Worm (Caenorhabditis elegans) whole organism, young adult: ENCODE data around the gene T28F12.1.

Experiments
- B0336.3 ChIP-seq: fragments of 200-800 bp; sonication (Bioruptor generic); IDR thresholded peaks from 2 replicates; pipeline ENCODE4 v1.3.6; 2022; ENCODE audit warnings: missing genetic modification characterization, missing compliant biosample characterization
- C06A6.2 ChIP-seq: fragments of 200-800 bp; sonication (Bioruptor generic); conservative IDR thresholded peaks from 2 replicates; pipeline ENCODE4 v1.3.6; 2022; ENCODE audit warnings: missing genetic modification characterization, missing compliant biosample characterization
- F23B12.7 ChIP-seq: sonication (generic microtip); optimal IDR thresholded peaks from 2 replicates; lab custom pipeline; 2017; ENCODE audit warnings: missing genetic modification characterization, mild to moderate bottlenecking, missing compliant biosample characterization, antibody characterized with exemption, moderate library complexity; ENCODE audit not compliant: insufficient read depth
- F37B4.10 ChIP-seq: fragments of 200-800 bp; sonication (Bioruptor generic); IDR thresholded peaks from 2 replicates; pipeline ENCODE4 v1.3.6; 2022; ENCODE audit warnings: missing genetic modification characterization, missing compliant biosample characterization
- F39B2.1 ChIP-seq: fragments of 200-800 bp; sonication (Bioruptor generic); IDR thresholded peaks from 2 replicates; pipeline ENCODE4 v1.3.6; 2022; ENCODE audit warnings: missing genetic modification reagents, missing genetic modification characterization, missing compliant biosample characterization
- F57A8.1 ChIP-seq: fragments of 200-800 bp; sonication (Bioruptor generic); optimal IDR thresholded peaks from 2 replicates; lab custom pipeline; 2018; ENCODE audit warnings: mild to moderate bottlenecking, missing genetic modification characterization, moderate library complexity, missing compliant biosample characterization
- F57C9.4 ChIP-seq: sonication (generic microtip); optimal IDR thresholded peaks from 2 replicates; lab custom pipeline; 2017; ENCODE audit warnings: mild to moderate bottlenecking, missing genetic modification characterization, missing compliant biosample characterization
- K12H6.12 ChIP-seq: fragments of 200-800 bp; sonication (Bioruptor generic); optimal IDR thresholded peaks from 2 replicates; lab custom pipeline; 2018; ENCODE audit warnings: mild to moderate bottlenecking, missing genetic modification characterization, missing compliant biosample characterization
- ZK185.1 ChIP-seq: sonication (generic microtip); optimal IDR thresholded peaks from 2 replicates; lab custom pipeline; 2016; ENCODE audit warnings: mild to moderate bottlenecking, missing genetic modification characterization, missing compliant biosample characterization; ENCODE audit not compliant: poor library complexity, severe bottlenecking
- ama-1 ChIP-seq, 3 experiments: fragments of 150-350 bp in 1 of 3; sonication (generic microtip) in 2 of 3; optimal IDR thresholded peaks; 2 replicates each; lab custom pipeline; 2014 to 2018; ENCODE audit warnings: missing biosample characterization in 2 of 3, missing genetic modification characterization in 2 of 3, missing genetic modification reagents in 2 of 3
- athp-1 ChIP-seq: sonication (generic microtip); optimal IDR thresholded peaks from 2 replicates; lab custom pipeline; 2017; ENCODE audit warnings: mild to moderate bottlenecking, missing genetic modification characterization, missing compliant biosample characterization
- attf-6 ChIP-seq: fragments of 200-800 bp; sonication (Bioruptor generic); IDR thresholded peaks from 2 replicates; pipeline ENCODE4 v1.3.6; 2022; ENCODE audit warnings: missing genetic modification reagents, missing genetic modification characterization, missing compliant biosample characterization
- ccch-3 ChIP-seq: fragments of 200-800 bp; sonication (Bioruptor generic); optimal IDR thresholded peaks from 2 replicates; lab custom pipeline; 2018; ENCODE audit warnings: mild to moderate bottlenecking, missing genetic modification characterization, missing compliant biosample characterization
- ceh-100 ChIP-seq: fragments of 200-800 bp; sonication (Bioruptor generic); IDR thresholded peaks from 2 replicates; pipeline ENCODE4 v1.3.6; 2022; ENCODE audit warnings: missing genetic modification reagents, missing genetic modification characterization, missing compliant biosample characterization
- ceh-79 ChIP-seq: sonication (generic microtip); optimal IDR thresholded peaks from 2 replicates; lab custom pipeline; 2017; ENCODE audit warnings: mild to moderate bottlenecking, missing genetic modification characterization, missing compliant biosample characterization
- him-1 ChIP-seq: sonication (generic microtip); optimal IDR thresholded peaks from 2 replicates; lab custom pipeline; 2016; ENCODE audit warnings: missing genotype, missing genetic modification reagents, missing genetic modification characterization, missing compliant biosample characterization
- hlh-26 ChIP-seq: fragments of 200-800 bp; sonication (Bioruptor generic); conservative IDR thresholded peaks from 2 replicates; pipeline ENCODE4 v1.3.6; 2022; ENCODE audit warnings: missing genetic modification reagents, missing genetic modification characterization, missing compliant biosample characterization
- hmg-1.2 ChIP-seq: fragments of 200-800 bp; sonication (Bioruptor generic); IDR thresholded peaks from 2 replicates; pipeline ENCODE4 v1.3.6; 2022; ENCODE audit warnings: missing genetic modification reagents, missing genetic modification characterization, missing compliant biosample characterization
- hmg-20 ChIP-seq: fragments of 200-800 bp; sonication (Bioruptor generic); IDR thresholded peaks from 2 replicates; pipeline ENCODE4 v1.3.6; 2022; ENCODE audit warnings: missing genetic modification reagents, missing genetic modification characterization, missing compliant biosample characterization
- lag-1 ChIP-seq: fragments of 200-800 bp; sonication (Bioruptor generic); IDR thresholded peaks from 2 replicates; pipeline ENCODE4 v1.3.6; 2022; ENCODE audit warnings: missing genetic modification reagents, missing genetic modification characterization, missing compliant biosample characterization
- let-526 ChIP-seq: fragments of 200-800 bp; sonication (Bioruptor generic); IDR thresholded peaks from 2 replicates; pipeline ENCODE4 v1.3.6; 2022; ENCODE audit warnings: missing genetic modification reagents, missing genetic modification characterization, missing compliant biosample characterization
- let-607 ChIP-seq, 2 experiments: fragments of 200-800 bp in 1 of 2; sonication (Bioruptor generic) in 1 of 2; sonication (generic microtip) in 1 of 2; optimal IDR thresholded peaks; 2 replicates each; lab custom pipeline; 2016 to 2018; ENCODE audit warnings: mild to moderate bottlenecking in 2 of 2, missing compliant biosample characterization in 2 of 2, missing genetic modification characterization in 2 of 2, moderate library complexity in 2 of 2, missing genotype in 1 of 2
- lin-35 ChIP-seq, 3 experiments: fragments of 150-350 bp in 2 of 3; sonication (generic microtip) in 1 of 3; optimal IDR thresholded peaks; 2 replicates each; lab custom pipeline; 2014 to 2018; ENCODE audit warnings: missing biosample characterization in 3 of 3, missing genetic modification characterization in 3 of 3, missing genetic modification reagents in 3 of 3
- lin-40 ChIP-seq: sonication (generic microtip); optimal IDR thresholded peaks from 2 replicates; lab custom pipeline; 2016; ENCODE audit warnings: missing genetic modification characterization, mild to moderate bottlenecking, missing compliant biosample characterization, missing genotype, missing genetic modification reagents
- madf-6 ChIP-seq: fragments of 200-800 bp; sonication (Bioruptor generic); IDR thresholded peaks from 2 replicates; pipeline ENCODE4 v1.3.6; 2022; ENCODE audit warnings: missing genetic modification reagents, missing genetic modification characterization, missing compliant biosample characterization
- madf-8 ChIP-seq: fragments of 200-800 bp; sonication (Bioruptor generic); conservative IDR thresholded peaks from 2 replicates; pipeline ENCODE4 v1.3.6; 2022; ENCODE audit warnings: missing genetic modification reagents, missing genetic modification characterization, missing compliant biosample characterization
- mcd-1 ChIP-seq: fragments of 200-800 bp; sonication (Bioruptor generic); IDR thresholded peaks from 2 replicates; pipeline ENCODE4 v1.3.6; 2022; ENCODE audit warnings: missing genetic modification reagents, missing genetic modification characterization, missing compliant biosample characterization
- mel-28 ChIP-seq: sonication (generic microtip); optimal IDR thresholded peaks from 2 replicates; lab custom pipeline; 2016; ENCODE audit warnings: borderline replicate concordance, mild to moderate bottlenecking, missing genetic modification characterization, missing compliant biosample characterization
- nfyb-1 ChIP-seq: fragments of 200-800 bp; sonication (Bioruptor generic); IDR thresholded peaks from 2 replicates; pipeline ENCODE4 v1.3.6; 2022; ENCODE audit warnings: missing genetic modification reagents, missing genetic modification characterization, missing compliant biosample characterization
- nhr-80 ChIP-seq: sonication (generic microtip); optimal IDR thresholded peaks from 2 replicates; lab custom pipeline; 2016; ENCODE audit warnings: missing genetic modification characterization, missing compliant biosample characterization
- pha-4 ChIP-seq: fragments of 150-350 bp; sonication (generic microtip); optimal IDR thresholded peaks from 2 replicates; lab custom pipeline; 2014; ENCODE audit warnings: missing biosample characterization, missing genetic modification reagents, missing genetic modification characterization
- sdz-38 ChIP-seq: sonication (generic microtip); optimal IDR thresholded peaks from 2 replicates; lab custom pipeline; 2016; ENCODE audit warnings: missing genotype, missing genetic modification characterization, missing compliant biosample characterization
- sea-2 ChIP-seq: fragments of 200-800 bp; sonication (Bioruptor generic); IDR thresholded peaks from 2 replicates; pipeline ENCODE4 v1.3.6; 2022; ENCODE audit warnings: missing genetic modification characterization, missing compliant biosample characterization
- snpc-1.3 ChIP-seq: sonication (generic microtip); optimal IDR thresholded peaks from 2 replicates; lab custom pipeline; 2017; ENCODE audit warnings: missing genetic modification characterization, mild to moderate bottlenecking, missing compliant biosample characterization, antibody characterized with exemption, moderate library complexity, missing genotype, missing genetic modification reagents; ENCODE audit not compliant: insufficient read depth
- somi-1 ChIP-seq: fragments of 200-800 bp; sonication (Bioruptor generic); optimal IDR thresholded peaks from 2 replicates; lab custom pipeline; 2018; ENCODE audit warnings: mild to moderate bottlenecking, missing genetic modification characterization, missing compliant biosample characterization
- sptf-2 ChIP-seq: fragments of 200-800 bp; sonication (Bioruptor generic); optimal IDR thresholded peaks from 2 replicates; lab custom pipeline; 2018; ENCODE audit warnings: mild to moderate bottlenecking, missing genetic modification characterization, missing compliant biosample characterization
- unc-62 ChIP-seq: fragments of 150-350 bp; optimal IDR thresholded peaks from 2 replicates; lab custom pipeline; 2014; ENCODE audit warnings: missing biosample characterization, missing genetic modification reagents, missing genetic modification characterization
- zfh-2 ChIP-seq: fragments of 200-800 bp; sonication (Bioruptor generic); conservative IDR thresholded peaks from 2 replicates; pipeline ENCODE4 v1.3.6; 2022; ENCODE audit warnings: missing genetic modification reagents, missing genetic modification characterization, missing compliant biosample characterization
- ztf-26 ChIP-seq: sonication (generic microtip); optimal IDR thresholded peaks from 2 replicates; lab custom pipeline; 2017; ENCODE audit warnings: missing genetic modification characterization, missing compliant biosample characterization
- ztf-6 ChIP-seq: fragments of 200-800 bp; sonication (Bioruptor generic); IDR thresholded peaks from 2 replicates; pipeline ENCODE4 v1.3.6; 2022; ENCODE audit warnings: missing genetic modification reagents, missing genetic modification characterization, missing compliant biosample characterization

Gene T28F12.1

ce11 chrV:4535736-4536135, 22.9 kb downstream of the T28F12.1 start:
- TF ChIP-seq unc-62 (GFP tag; lab: Kevin White, UChicago): no peak

- peak; percentile 76 for TF ChIP-seq nfyb-1 (GFP tag; lab: Robert Waterston, UW)
- no peak for TF ChIP-seq F57A8.1
Observed at ce11 chrV:4539855-4540254, 27.0 kb downstream of the T28F12.1 start.

ce11 chrV:4546854-4547253, 34.0 kb downstream of the T28F12.1 start:
- peak; percentile 45; the same call in 1 of the 2 replicates for TF ChIP-seq nfyb-1 (GFP tag; lab: Robert Waterston, UW)
- no peak for TF ChIP-seq hlh-26
- TF ChIP-seq ztf-26 (tag; lab: Kevin White, UChicago): no peak

- TF ChIP-seq F23B12.7 (tag; lab: Kevin White, UChicago) (no peak), athp-1 (tag; lab: Kevin White, UChicago) (no peak), sptf-2 (no peak), K12H6.12 (no peak), snpc-1.3 (tag; lab: Kevin White, UChicago) (no peak), mel-28 (tag; lab: Kevin White, UChicago) (no peak), F57C9.4 (no peak), attf-6 (GFP tag; lab: Robert Waterston, UW) (no peak), sdz-38 (tag; lab: Kevin White, UChicago) (no peak), madf-8 (no peak), ama-1 (optimal IDR thresholded peaks at IDR 0.05; lab: Kevin White, UChicago) (no peak), ama-1 (GFP tag; optimal IDR thresholded peaks at IDR 0.05; lab: Kevin White, UChicago) (no peak), somi-1 (GFP tag; lab: Kevin White, UChicago) (no peak)
Observed at ce11 chrV:4549191-4549590, 36.4 kb downstream of the T28F12.1 start, which contains the start of gene sos-1. TSS of gene sos-1 (minus strand) at chrV:4549291.

- TF ChIP-seq madf-6 (GFP tag; lab: Robert Waterston, UW) (no peak), nhr-80 (tag; lab: Kevin White, UChicago) (peak; percentile 50), ceh-100 (GFP tag; lab: Robert Waterston, UW) (no peak), lin-35 (GFP tag; optimal IDR thresholded peaks at IDR 0.05; lab: Kevin White, UChicago) (no peak), F39B2.1 (GFP tag; lab: Robert Waterston, UW) (no peak), ceh-79 (tag; lab: Kevin White, UChicago) (no peak), ccch-3 (GFP tag; lab: Kevin White, UChicago) (no peak), ZK185.1 (no peak), lin-40 (tag; lab: Kevin White, UChicago) (peak; percentile 17), hmg-1.2 (GFP tag; lab: Robert Waterston, UW) (peak; percentile 49; the same call in 1 of the 2 replicates), ztf-26 (tag; lab: Kevin White, UChicago) (peak; percentile 13), F57C9.4 (no peak), sea-2 (no peak), B0336.3 (GFP tag; lab: Robert Waterston, UW) (0 out of 2 replicates have a peak, but pooled peaks have one; percentile 24), let-607 (tag; optimal IDR thresholded peaks at IDR 0.05; lab: Kevin White, UChicago) (peak in 1 of 2 experiments; percentile 7), madf-8 (no peak), C06A6.2 (no peak), pha-4 (tag; lab: Kevin White, UChicago) (no peak), ztf-6 (GFP tag; lab: Robert Waterston, UW) (no peak), mcd-1 (GFP tag; lab: Robert Waterston, UW) (no peak), zfh-2 (GFP tag; lab: Robert Waterston, UW) (peak; percentile 70), hmg-20 (GFP tag; lab: Robert Waterston, UW) (no peak), him-1 (tag; lab: Kevin White, UChicago) (no peak), F37B4.10 (GFP tag; lab: Robert Waterston, UW) (no peak), lag-1 (GFP tag; lab: Robert Waterston, UW) (no peak), let-526 (GFP tag; lab: Robert Waterston, UW) (no peak)
- TF ChIP-seq, all 124 proteins: peak for 7
Observed at ce11 chrV:4550459-4550858, 37.6 kb downstream of the T28F12.1 start.
